Worm (Caenorhabditis elegans) whole organism, early embryonic: ENCODE data around the gene col-13.

Source experiments
- B0310.2 ChIP-seq: sonication (generic microtip); optimal IDR thresholded peaks from 2 replicates; lab custom pipeline; 2016; ENCODE audit warnings: mild to moderate bottlenecking, missing genetic modification characterization, missing compliant biosample characterization
- F13C5.2 ChIP-seq: sonication (generic microtip); optimal IDR thresholded peaks from 2 replicates; lab custom pipeline; 2017; ENCODE audit warnings: mild to moderate bottlenecking, missing genetic modification characterization, inconsistent platforms, missing compliant biosample characterization
- aly-1 ChIP-seq: sonication (generic microtip); optimal IDR thresholded peaks from 2 replicates; lab custom pipeline; 2016; ENCODE audit warnings: missing genetic modification characterization, missing compliant biosample characterization
- ama-1 ChIP-seq: fragments of 150-350 bp; optimal IDR thresholded peaks from 2 replicates; lab custom pipeline; 2014
- ceh-13 ChIP-seq: fragments of 200-800 bp; sonication (Bioruptor generic); optimal IDR thresholded peaks from 2 replicates; lab custom pipeline; 2018; ENCODE audit warnings: mild to moderate bottlenecking, missing genetic modification characterization, missing compliant biosample characterization
- ceh-36 ChIP-seq: sonication (generic microtip); optimal IDR thresholded peaks from 2 replicates; lab custom pipeline; 2016; ENCODE audit warnings: missing genetic modification characterization, inconsistent platforms, missing compliant biosample characterization
- ets-7 ChIP-seq: sonication (generic microtip); optimal IDR thresholded peaks from 2 replicates; lab custom pipeline; 2016; ENCODE audit warnings: missing genotype, missing genetic modification characterization, missing compliant biosample characterization
- flt-1 ChIP-seq: fragments of 200-800 bp; sonication (Bioruptor generic); IDR thresholded peaks from 2 replicates; pipeline ENCODE4 v1.3.6; 2022; ENCODE audit warnings: missing genetic modification characterization, missing compliant biosample characterization
- hmbx-1 ChIP-seq: sonication (generic microtip); optimal IDR thresholded peaks from 2 replicates; lab custom pipeline; 2016; ENCODE audit warnings: mild to moderate bottlenecking, missing genetic modification characterization, missing compliant biosample characterization
- hmg-4 ChIP-seq: fragments of 200-800 bp; sonication (Bioruptor generic); optimal IDR thresholded peaks from 2 replicates; lab custom pipeline; 2018; ENCODE audit warnings: mild to moderate bottlenecking, missing genetic modification characterization, missing compliant biosample characterization
- hnd-1 ChIP-seq: sonication (generic microtip); optimal IDR thresholded peaks from 2 replicates; lab custom pipeline; 2016; ENCODE audit warnings: missing genetic modification characterization, missing compliant biosample characterization
- pes-1 ChIP-seq: fragments of 200-800 bp; sonication (Bioruptor generic); IDR thresholded peaks from 2 replicates; pipeline ENCODE4 v1.3.6; 2022; ENCODE audit warnings: missing genetic modification reagents, missing genetic modification characterization, missing compliant biosample characterization
- scrt-1 ChIP-seq: fragments of 200-800 bp; sonication (Bioruptor generic); IDR thresholded peaks from 2 replicates; pipeline ENCODE4 v1.3.6; 2022; ENCODE audit warnings: missing genetic modification characterization, missing compliant biosample characterization
- sea-1 ChIP-seq: fragments of 200-800 bp; sonication (Bioruptor generic); conservative IDR thresholded peaks from 2 replicates; pipeline ENCODE4 v1.3.6; 2022; ENCODE audit warnings: missing genetic modification characterization, missing compliant biosample characterization
- tbx-11 ChIP-seq: fragments of 200-800 bp; sonication (Bioruptor generic); IDR thresholded peaks from 2 replicates; pipeline ENCODE4 v1.3.6; 2022; ENCODE audit warnings: missing genetic modification characterization, missing compliant biosample characterization
- tbx-37 ChIP-seq: fragments of 200-800 bp; sonication (Bioruptor generic); conservative IDR thresholded peaks from 2 replicates; pipeline ENCODE4 v1.3.6; 2022; ENCODE audit warnings: missing genetic modification reagents, missing genetic modification characterization, missing compliant biosample characterization
- tra-4 ChIP-seq: sonication (generic microtip); optimal IDR thresholded peaks from 2 replicates; lab custom pipeline; 2017; ENCODE audit warnings: missing genetic modification characterization, missing compliant biosample characterization

The col-13 gene

ce11 chrV:10421802-10422201 lies at the start of gene col-13:
Gene col-13, minus strand, starts transcription at chrV:10421902.
- no peak for TF ChIP-seq hnd-1 (tag; lab: Kevin White, UChicago)
- no peak for TF ChIP-seq ceh-13 (GFP tag; lab: Kevin White, UChicago)

ce11 chrV:10471007-10471406 lies 49.3 kb upstream of the col-13 start:
- TF ChIP-seq hmbx-1 (tag; lab: Kevin White, UChicago) = no peak
- TF ChIP-seq flt-1 = no peak
- no peak for TF ChIP-seq hmg-4 (GFP tag; lab: Kevin White, UChicago)

ce11 chrV:10469845-10470244 lies 48.1 kb upstream of the col-13 start:
- TF ChIP-seq ets-7 (tag; lab: Kevin White, UChicago) = no peak
- TF ChIP-seq ama-1 (lab: Kevin White, UChicago) = no peak
- no peak for TF ChIP-seq hmg-4 (GFP tag; lab: Kevin White, UChicago)
- no peak for TF ChIP-seq scrt-1 (GFP tag; lab: Robert Waterston, UW)
- TF ChIP-seq F13C5.2 (tag; lab: Kevin White, UChicago) = no peak
- no peak for TF ChIP-seq sea-1 (GFP tag; lab: Robert Waterston, UW)
- TF ChIP-seq tra-4 (tag; lab: Kevin White, UChicago) = no peak
- no peak for TF ChIP-seq B0310.2 (tag; lab: Kevin White, UChicago)
- no peak for TF ChIP-seq ceh-13 (GFP tag; lab: Kevin White, UChicago)
- TF ChIP-seq hmbx-1 (tag; lab: Kevin White, UChicago) = no peak
- TF ChIP-seq tbx-37 (GFP tag; lab: Robert Waterston, UW) = no peak
- TF ChIP-seq aly-1 = no peak
- TF ChIP-seq tbx-11 (GFP tag; lab: Robert Waterston, UW) = no peak
- no peak for TF ChIP-seq hnd-1 (tag; lab: Kevin White, UChicago)
- no peak for TF ChIP-seq flt-1
- TF ChIP-seq pes-1 = no peak
- TF ChIP-seq ceh-36 (tag; lab: Kevin White, UChicago) = no peak

ce11 chrV:10468709-10469108 lies 47.0 kb upstream of the col-13 start:
- TF ChIP-seq ets-7 (tag; lab: Kevin White, UChicago) (no peak), ama-1 (lab: Kevin White, UChicago) (no peak), aly-1 (no peak)

ce11 chrV:10468190-10468589 lies 46.5 kb upstream of the col-13 start, which contains the start of gene egl-9:
Gene egl-9, plus strand, starts transcription at chrV:10468517.
- TF ChIP-seq F13C5.2 (tag; lab: Kevin White, UChicago) = no peak
- TF ChIP-seq hmg-4 (GFP tag; lab: Kevin White, UChicago) = no peak
- TF ChIP-seq tbx-11 (GFP tag; lab: Robert Waterston, UW) = no peak
- TF ChIP-seq B0310.2 (tag; lab: Kevin White, UChicago) = no peak
- TF ChIP-seq ceh-36 (tag; lab: Kevin White, UChicago) = no peak
- no peak for TF ChIP-seq aly-1
- no peak for TF ChIP-seq tra-4 (tag; lab: Kevin White, UChicago)
- TF ChIP-seq hnd-1 (tag; lab: Kevin White, UChicago) = no peak
- no peak for TF ChIP-seq ama-1 (lab: Kevin White, UChicago)
- TF ChIP-seq tbx-37 (GFP tag; lab: Robert Waterston, UW) = no peak
- no peak for TF ChIP-seq pes-1

ce11 chrV:10467659-10468058 lies 46.0 kb upstream of the col-13 start:
- TF ChIP-seq hmg-4 (GFP tag; lab: Kevin White, UChicago) (no peak), ceh-36 (tag; lab: Kevin White, UChicago) (no peak), ama-1 (lab: Kevin White, UChicago) (no peak)

- no peak for TF ChIP-seq B0310.2 (tag; lab: Kevin White, UChicago)
Observed at ce11 chrV:10467104-10467503, 45.4 kb upstream of the col-13 start.

- no peak for TF ChIP-seq scrt-1 (GFP tag; lab: Robert Waterston, UW)
- peak; percentile 55 for TF ChIP-seq hmg-4 (GFP tag; lab: Kevin White, UChicago)
- TF ChIP-seq ceh-36 (tag; lab: Kevin White, UChicago) = no peak
- TF ChIP-seq aly-1 = no peak
- TF ChIP-seq hmbx-1 (tag; lab: Kevin White, UChicago) = no peak
- TF ChIP-seq F13C5.2 (tag; lab: Kevin White, UChicago) = peak; percentile 14
Observed at ce11 chrV:10466607-10467092, 44.9 kb upstream of the col-13 start.

- no peak for TF ChIP-seq flt-1
- TF ChIP-seq hmbx-1 (tag; lab: Kevin White, UChicago) = no peak
- no peak for TF ChIP-seq pes-1
- no peak for TF ChIP-seq ets-7 (tag; lab: Kevin White, UChicago)
- no peak for TF ChIP-seq hmg-4 (GFP tag; lab: Kevin White, UChicago)
- no peak for TF ChIP-seq F13C5.2 (tag; lab: Kevin White, UChicago)
- no peak for TF ChIP-seq tra-4 (tag; lab: Kevin White, UChicago)
- no peak for TF ChIP-seq ceh-13 (GFP tag; lab: Kevin White, UChicago)
- TF ChIP-seq scrt-1 (GFP tag; lab: Robert Waterston, UW) = no peak
Observed at ce11 chrV:10465478-10465877, 43.8 kb upstream of the col-13 start.
